Worm (Caenorhabditis elegans): Measurements from ENCODE around the gene ocr-3.

ce11 chrX:15132073-15132472, 36.5 kb upstream of the ocr-3 start:
- no peak for TF ChIP-seq ets-7 (tag; optimal IDR thresholded peaks at IDR 0.05)
- no peak for TF ChIP-seq ama-1 (optimal IDR thresholded peaks at IDR 0.05)
- TF ChIP-seq hnd-1 (tag; optimal IDR thresholded peaks at IDR 0.05): no peak
- no peak for TF ChIP-seq flt-1 (GFP tag; IDR thresholded peaks at IDR 0.05)
- TF ChIP-seq scrt-1 (GFP tag; IDR thresholded peaks at IDR 0.05): no peak
- no peak for TF ChIP-seq tra-4 (tag; optimal IDR thresholded peaks at IDR 0.05)
- TF ChIP-seq tbx-37 (GFP tag; conservative IDR thresholded peaks at IDR 0.05): no peak
- TF ChIP-seq hmg-4 (GFP tag; optimal IDR thresholded peaks at IDR 0.05): no peak
- TF ChIP-seq F13C5.2 (tag; optimal IDR thresholded peaks at IDR 0.05): no peak
- no peak for TF ChIP-seq aly-1 (tag; optimal IDR thresholded peaks at IDR 0.05)
- no peak for TF ChIP-seq ceh-36 (tag; optimal IDR thresholded peaks at IDR 0.05)

Data from whole organism, early embryonic.